Worm (Caenorhabditis elegans) whole organism, L4/young adult: ENCODE data around the gene fbxa-141.

Experiments
- W03F9.2 ChIP-seq: fragments of 150-350 bp; optimal IDR thresholded peaks from 2 replicates; lab custom pipeline; 2014; ENCODE audit warnings: missing biosample characterization, missing genetic modification characterization
- dao-5 ChIP-seq: sonication (generic microtip); optimal IDR thresholded peaks from 2 replicates; lab custom pipeline; 2016; ENCODE audit warnings: missing genotype, missing genetic modification characterization, moderate library complexity, missing compliant biosample characterization

DNA sequence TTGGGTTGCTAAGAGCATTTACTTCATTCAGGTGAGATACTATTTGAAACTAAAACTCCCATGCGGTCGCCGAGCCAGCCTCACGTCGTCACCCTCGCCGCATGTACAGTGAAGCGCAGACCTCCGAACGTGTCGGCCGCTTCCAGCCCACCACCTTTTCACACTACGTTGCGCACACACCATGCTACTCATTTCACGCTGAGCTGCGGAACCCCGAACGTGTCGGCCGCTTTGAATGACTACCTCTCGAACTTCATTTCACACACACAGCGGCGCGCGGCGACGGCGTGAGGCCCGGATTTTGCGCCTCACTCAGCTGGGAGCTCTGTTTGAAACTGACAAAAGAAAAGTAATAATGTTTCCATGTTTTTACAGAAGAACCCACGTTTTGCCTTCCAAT, 31.1 kb downstream of the fbxa-141 start:
- TF ChIP-seq dao-5 (tag; lab: Kevin White, UChicago) (no peak), W03F9.2 (tag; lab: Kevin White, UChicago) (no peak)
